Worm (Caenorhabditis elegans): ENCODE results near the gene nhr-35.

Gene nhr-35

DNA sequence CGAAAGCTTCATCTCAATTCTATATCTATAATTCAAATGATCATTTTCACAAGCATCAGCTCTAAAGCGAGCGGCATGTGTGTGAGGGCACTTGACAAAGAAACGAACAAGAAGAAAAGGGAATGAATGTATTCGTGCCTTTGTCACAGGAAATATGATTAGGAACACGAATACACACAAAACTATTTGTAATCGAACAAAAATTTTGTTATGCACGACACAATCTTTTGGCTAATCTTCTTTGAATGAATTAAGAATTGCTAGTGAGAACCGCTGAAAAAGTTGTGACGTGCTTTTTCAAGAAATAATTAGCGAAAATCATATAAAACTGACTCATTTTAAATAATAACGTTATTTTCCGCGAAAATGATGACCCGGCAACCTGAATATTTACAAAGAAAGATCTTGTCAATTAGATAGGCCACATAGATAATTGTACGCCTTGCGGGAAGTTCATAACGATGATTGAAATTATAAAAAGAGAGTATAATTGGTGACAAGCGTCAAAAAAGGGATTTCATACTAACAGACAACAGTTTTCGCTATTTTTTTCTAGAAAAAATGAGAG is 39.0 kb upstream of the nhr-35 start:
- TF ChIP-seq pat-9 (tag; optimal IDR thresholded peaks at IDR 0.05) (no peak), unc-42 (tag; optimal IDR thresholded peaks at IDR 0.05) (peak; percentile 60)

DNA sequence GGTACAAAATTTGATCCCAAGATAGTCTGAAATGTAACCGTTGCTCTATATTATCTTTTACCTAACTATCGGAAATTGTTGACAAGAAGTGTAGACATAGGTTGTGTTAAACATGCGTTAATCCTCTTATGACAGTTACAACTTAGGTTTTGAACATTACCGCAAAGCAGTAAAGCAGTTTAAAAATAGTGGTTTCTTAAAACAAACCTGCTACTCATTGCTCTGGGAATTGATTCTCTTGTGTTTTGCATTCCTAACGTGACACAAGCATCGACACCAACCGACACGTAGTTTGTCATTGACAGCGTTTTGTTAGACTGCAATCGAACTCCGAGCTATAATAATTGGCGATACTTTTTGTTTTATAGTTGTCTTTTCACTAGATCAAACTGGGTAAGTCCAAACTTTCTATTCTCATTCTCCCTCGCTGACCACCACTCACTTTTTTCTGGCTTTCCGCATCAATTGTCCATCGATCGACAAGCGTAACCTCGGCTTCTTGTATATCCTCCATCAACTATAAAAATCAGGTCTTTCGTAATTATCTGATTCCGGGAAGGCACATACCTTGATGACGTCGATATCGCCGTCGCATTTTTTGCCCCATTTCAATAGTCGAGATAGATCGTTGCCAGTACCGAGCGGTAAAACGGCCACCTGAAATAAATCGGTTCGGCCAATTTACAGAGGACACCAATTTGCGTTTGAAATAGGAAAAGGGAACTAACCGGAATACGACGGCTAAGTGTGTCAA is 36.5 kb upstream of the nhr-35 start:
- TF ChIP-seq hlh-8 (tag; optimal IDR thresholded peaks at IDR 0.05) (no peak), ceh-31 (tag; optimal IDR thresholded peaks at IDR 0.05) (no peak), pha-2 (tag; optimal IDR thresholded peaks at IDR 0.05) (no peak), hlh-15 (tag; optimal IDR thresholded peaks at IDR 0.05) (no peak)

DNA sequence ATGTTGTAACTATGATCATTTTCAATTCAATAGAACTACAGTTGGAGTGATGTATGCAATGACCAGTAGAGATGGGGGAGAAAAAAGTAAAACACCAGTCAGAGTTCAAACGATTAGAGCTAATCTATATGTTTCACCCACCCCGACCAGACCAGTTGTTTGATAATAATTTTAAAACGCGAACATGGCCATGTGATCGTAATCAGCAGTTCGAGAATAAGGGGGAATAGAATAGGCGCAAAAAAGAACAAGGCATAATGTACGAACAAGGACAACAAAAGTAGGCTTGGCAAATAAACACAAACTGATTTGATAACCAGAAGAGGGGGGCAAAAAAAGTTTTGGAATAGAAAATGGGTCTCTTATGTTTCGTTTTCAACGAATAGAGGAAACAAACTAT is 34.4 kb upstream of the nhr-35 start:
- TF ChIP-seq ceh-31 (tag; optimal IDR thresholded peaks at IDR 0.05) (no peak), ceh-45 (GFP tag; IDR thresholded peaks at IDR 0.05) (no peak), unc-55 (GFP tag; optimal IDR thresholded peaks at IDR 0.05) (no peak), ref-2 (tag; optimal IDR thresholded peaks at IDR 0.05) (no peak), che-1 (tag; optimal IDR thresholded peaks at IDR 0.05) (no peak), zip-5 (tag; optimal IDR thresholded peaks at IDR 0.05) (no peak), hlh-30 (tag; optimal IDR thresholded peaks at IDR 0.05; ENCODE audit: insufficient read depth) (no peak), nhr-232 (tag; optimal IDR thresholded peaks at IDR 0.05) (no peak), sox-2 (GFP tag; IDR thresholded peaks at IDR 0.05) (no peak), fkh-6 (tag; optimal IDR thresholded peaks at IDR 0.05) (no peak), ceh-34 (tag; optimal IDR thresholded peaks at IDR 0.05) (no peak), gmeb-2 (tag; optimal IDR thresholded peaks at IDR 0.05) (no peak), ceh-9 (tag; optimal IDR thresholded peaks at IDR 0.05) (no peak), ama-1 (optimal IDR thresholded peaks at IDR 0.05) (no peak), hlh-8 (tag; optimal IDR thresholded peaks at IDR 0.05) (no peak), ztf-16 (tag; optimal IDR thresholded peaks at IDR 0.05) (no peak), K02D7.2 (tag; optimal IDR thresholded peaks at IDR 0.05) (no peak), lim-6 (tag; optimal IDR thresholded peaks at IDR 0.05) (no peak)

DNA sequence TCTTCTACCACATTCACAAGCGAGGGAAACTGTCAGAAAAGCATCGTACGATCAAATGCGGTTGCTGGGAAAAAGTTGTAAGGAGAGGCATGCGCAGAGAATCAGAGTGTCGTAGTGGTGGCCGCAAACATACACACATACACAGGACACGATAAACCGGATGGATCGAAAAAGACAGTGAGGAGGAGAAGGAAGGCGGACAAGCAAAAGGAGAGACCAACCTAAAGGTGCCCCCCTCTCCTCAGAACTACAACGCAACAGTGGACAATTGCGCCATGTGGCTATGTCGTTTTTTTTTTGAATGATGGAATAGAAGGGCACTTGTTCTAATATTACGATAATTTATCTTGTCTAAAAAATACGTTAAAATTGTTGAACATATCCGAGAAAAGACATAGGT is 34.0 kb upstream of the nhr-35 start:
- TF ChIP-seq hlh-8 (tag; optimal IDR thresholded peaks at IDR 0.05) (no peak), C08G9.2 (tag; optimal IDR thresholded peaks at IDR 0.05) (peak; percentile 21), rnt-1 (tag; optimal IDR thresholded peaks at IDR 0.05) (peak; percentile 16), unc-3 (GFP tag; conservative IDR thresholded peaks at IDR 0.05) (no peak), unc-3 (tag; optimal IDR thresholded peaks at IDR 0.05) (no peak), sdc-2 (tag; optimal IDR thresholded peaks at IDR 0.05) (peak; percentile 4), ceh-9 (tag; optimal IDR thresholded peaks at IDR 0.05) (no peak)

DNA sequence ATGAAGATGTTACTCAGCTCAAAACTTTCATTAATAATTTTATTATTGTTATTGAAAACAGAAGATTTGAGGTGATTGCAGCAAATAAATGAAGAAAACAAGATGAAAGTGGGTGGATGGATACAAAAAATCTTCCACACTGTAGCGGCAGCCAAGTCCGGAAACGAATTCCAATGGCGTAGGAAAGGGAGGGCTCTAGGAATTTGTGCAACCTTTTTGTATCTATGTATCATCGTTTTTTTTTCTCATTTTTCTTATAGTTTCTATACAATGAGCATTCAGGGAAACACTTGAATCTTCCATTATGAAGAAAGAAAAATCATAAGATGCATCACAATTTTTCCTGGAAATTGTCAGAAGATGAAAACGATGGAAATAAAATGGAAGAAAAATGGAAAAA is 32.0 kb upstream of the nhr-35 start:
- TF ChIP-seq ets-4 (tag; optimal IDR thresholded peaks at IDR 0.05) = no peak
- TF ChIP-seq npax-4 (tag; optimal IDR thresholded peaks at IDR 0.05) = no peak
- TF ChIP-seq ceh-24 (tag; optimal IDR thresholded peaks at IDR 0.05) = no peak
- TF ChIP-seq sox-2 (GFP tag; IDR thresholded peaks at IDR 0.05) = no peak
- no peak for TF ChIP-seq hlh-15 (tag; optimal IDR thresholded peaks at IDR 0.05)
- TF ChIP-seq ceh-14 (tag; optimal IDR thresholded peaks at IDR 0.05) = no peak
- TF ChIP-seq ceh-30 (tag; optimal IDR thresholded peaks at IDR 0.05) = no peak
- TF ChIP-seq hlh-13 (GFP tag; optimal IDR thresholded peaks at IDR 0.05) = no peak
- TF ChIP-seq gmeb-2 (tag; optimal IDR thresholded peaks at IDR 0.05) = no peak
- no peak for TF ChIP-seq odd-2 (tag; optimal IDR thresholded peaks at IDR 0.05)

Data from whole organism, late embryonic.